Worm (Caenorhabditis elegans) whole organism, midembryonic: ENCODE results near the gene nhr-158.

ENCODE experiments used
- cog-1 ChIP-seq: sonication (generic microtip); optimal IDR thresholded peaks from 2 replicates; lab custom pipeline; 2016; ENCODE audit warnings: missing genetic modification characterization, missing compliant biosample characterization
- flt-1 ChIP-seq: fragments of 200-800 bp; sonication (Bioruptor generic); IDR thresholded peaks from 2 replicates; pipeline ENCODE4 v1.3.6; 2022; ENCODE audit warnings: missing genetic modification characterization, missing compliant biosample characterization
- klf-2 ChIP-seq: fragments of 200-800 bp; sonication (Bioruptor generic); conservative IDR thresholded peaks from 2 replicates; pipeline ENCODE4 v1.3.6; 2022; ENCODE audit warnings: missing genetic modification reagents, missing genetic modification characterization, missing compliant biosample characterization
- med-1 ChIP-seq: sonication (generic microtip); optimal IDR thresholded peaks from 2 replicates; lab custom pipeline; 2017; ENCODE audit warnings: missing genetic modification characterization, mild to moderate bottlenecking, missing compliant biosample characterization, antibody characterized with exemption, missing genetic modification reagents; ENCODE audit not compliant: insufficient read depth
- tab-1 ChIP-seq: fragments of 200-800 bp; sonication (Bioruptor generic); IDR thresholded peaks from 2 replicates; pipeline ENCODE4 v1.3.6; 2022; ENCODE audit warnings: missing genetic modification characterization, missing compliant biosample characterization

DNA sequence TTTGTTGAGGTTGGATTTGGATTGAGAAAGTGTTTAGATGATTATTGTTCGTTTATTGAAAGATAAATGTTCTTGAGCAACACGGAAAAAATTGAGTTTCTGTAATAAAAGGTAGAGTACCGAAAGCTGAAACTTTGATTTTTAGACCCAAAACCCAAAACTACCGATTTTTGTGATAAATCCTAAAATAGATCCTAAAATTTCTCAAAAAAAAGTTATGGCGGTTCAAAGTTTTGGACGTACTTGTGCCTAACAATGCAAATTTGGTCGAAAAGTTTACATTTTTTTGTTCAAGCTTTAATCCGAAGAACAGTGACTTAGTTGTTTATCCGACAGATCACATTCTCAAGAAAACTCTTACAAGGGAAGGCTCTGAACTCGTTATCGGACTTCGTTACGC, 26.7 kb downstream of the nhr-158 start, which contains the start of gene nhr-185:
- TF ChIP-seq med-1 (GFP tag; lab: Kevin White, UChicago) (no peak), flt-1 (GFP tag; lab: Robert Waterston, UW) (no peak), tab-1 (GFP tag; lab: Robert Waterston, UW) (no peak), klf-2 (GFP tag; lab: Robert Waterston, UW) (no peak), cog-1 (tag; lab: Kevin White, UChicago) (no peak)
